Worm (Caenorhabditis elegans): Measurements from ENCODE around the gene C34F11.8.

Gene C34F11.8

ce11 chrII:5246791-5247361 is 36.1 kb upstream of the C34F11.8 start, which contains the start of gene ptr-6:
Gene ptr-6, minus strand, starts transcription at chrII:5246837.
- TF ChIP-seq nhr-20 (tag; optimal IDR thresholded peaks at IDR 0.05) (peak; percentile 61), nhr-19 (GFP tag; conservative IDR thresholded peaks at IDR 0.05) (peak; percentile 19; the same call in 1 of the 2 replicates), elt-3 (tag; optimal IDR thresholded peaks at IDR 0.05) (peak in 1 of 6 experiments; percentile 60), nhr-71 (tag; optimal IDR thresholded peaks at IDR 0.05) (peak; percentile 46), nhr-11 (tag; optimal IDR thresholded peaks at IDR 0.05) (no peak), hpl-2 (GFP tag; optimal IDR thresholded peaks at IDR 0.05) (no peak), lin-14 (GFP tag; optimal IDR thresholded peaks at IDR 0.05) (peak; percentile 63), efl-1 (optimal IDR thresholded peaks at IDR 0.05) (no peak), efl-1 (GFP tag; optimal IDR thresholded peaks at IDR 0.05 in 1 of 2) (no peak), Y116A8C.19 (tag; optimal IDR thresholded peaks at IDR 0.05; ENCODE audit: borderline replicate concordance) (no peak), aha-1 (tag; optimal IDR thresholded peaks at IDR 0.05) (no peak), lin-35 (GFP tag; optimal IDR thresholded peaks at IDR 0.05) (peak in 1 of 2 experiments; percentile 43), nhr-85 (tag) (peak; percentile 96), grh-1 (GFP tag; IDR thresholded peaks at IDR 0.05) (peak; percentile 84), blmp-1 (tag; optimal IDR thresholded peaks at IDR 0.05) (peak; percentile 69), nhr-90 (tag; optimal IDR thresholded peaks at IDR 0.05; ENCODE audit: poor library complexity) (peak; percentile 36), C16A3.4 (tag; optimal IDR thresholded peaks at IDR 0.05) (no peak), tbx-2 (tag; optimal IDR thresholded peaks at IDR 0.05) (peak; percentile 1), snu-23 (GFP tag; optimal IDR thresholded peaks at IDR 0.05) (peak; percentile 31), lsy-2 (tag; optimal IDR thresholded peaks at IDR 0.05) (peak in 1 of 2 experiments; percentile 42), mab-9 (GFP tag; IDR thresholded peaks at IDR 0.05) (no peak), mdl-1 (tag; optimal IDR thresholded peaks at IDR 0.05) (peak in 1 of 2 experiments; percentile 24)

- TF ChIP-seq nhr-11 (tag; optimal IDR thresholded peaks at IDR 0.05): no peak
- TF ChIP-seq hlh-17 (GFP tag; optimal IDR thresholded peaks at IDR 0.05; ENCODE audit: borderline replicate concordance): no peak
- no peak for TF ChIP-seq nhr-20 (tag; optimal IDR thresholded peaks at IDR 0.05)
- TF ChIP-seq aly-2 (tag; optimal IDR thresholded peaks at IDR 0.05): no peak
- no peak for TF ChIP-seq pqm-1 (tag; optimal IDR thresholded peaks at IDR 0.05)
- no peak for TF ChIP-seq lin-39 (tag; optimal IDR thresholded peaks at IDR 0.05)
- TF ChIP-seq ceh-82 (tag; optimal IDR thresholded peaks at IDR 0.05): no peak
- TF ChIP-seq vab-15 (tag; optimal IDR thresholded peaks at IDR 0.05): no peak
- no peak for TF ChIP-seq F16B12.6 (tag; optimal IDR thresholded peaks at IDR 0.05)
- TF ChIP-seq pag-3 (tag; optimal IDR thresholded peaks at IDR 0.05; ENCODE audit: borderline replicate concordance, insufficient read depth): no peak
- TF ChIP-seq egl-13 (tag; optimal IDR thresholded peaks at IDR 0.05): no peak
Observed at ce11 chrII:5241560-5241959, 30.8 kb upstream of the C34F11.8 start, which contains the start of gene T16D1.1. Gene T16D1.1, minus strand, starts transcription at chrII:5241660.

DNA sequence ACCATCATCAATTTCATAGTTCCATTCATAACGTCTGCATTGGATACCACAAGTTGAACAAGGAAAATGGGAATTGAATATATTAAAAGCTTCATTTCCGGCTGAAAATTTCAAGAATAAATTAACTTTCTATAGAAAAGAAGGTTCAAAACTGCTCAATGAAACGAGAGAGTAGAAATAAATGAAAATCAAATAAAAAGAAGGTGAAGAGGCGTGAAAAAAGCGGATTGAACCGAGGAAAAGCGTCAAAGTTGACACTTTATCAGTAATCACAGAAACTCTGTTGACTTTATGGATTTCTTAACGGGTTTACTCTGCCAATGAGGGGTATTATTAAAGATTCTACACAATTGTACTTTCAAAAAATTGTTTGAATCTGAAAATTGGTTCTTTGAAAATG is 27.6 kb upstream of the C34F11.8 start, which contains the start of gene pho-4:
Gene pho-4 (minus strand): TSS at position 101 of the 400 bp plus-strand sequence.
- TF ChIP-seq dsc-1 (tag; optimal IDR thresholded peaks at IDR 0.05): no peak
- peak; percentile 9 for TF ChIP-seq elt-2 (tag; optimal IDR thresholded peaks at IDR 0.05)
- TF ChIP-seq elt-3 (tag; optimal IDR thresholded peaks at IDR 0.05): no peak
- no peak for TF ChIP-seq efl-1 (optimal IDR thresholded peaks at IDR 0.05)
- TF ChIP-seq efl-1 (GFP tag; optimal IDR thresholded peaks at IDR 0.05 in 1 of 2): peak in 1 of 2 experiments; percentile 81
- TF ChIP-seq tbx-2 (tag; optimal IDR thresholded peaks at IDR 0.05): no peak
- no peak for TF ChIP-seq nhr-11 (tag; optimal IDR thresholded peaks at IDR 0.05)

ce11 chrII:5237699-5238098 is 26.9 kb upstream of the C34F11.8 start:
- TF ChIP-seq nhr-47 (tag; optimal IDR thresholded peaks at IDR 0.05): peak; percentile 35
- peak; percentile 45 for TF ChIP-seq snu-23 (GFP tag; optimal IDR thresholded peaks at IDR 0.05)
- no peak for TF ChIP-seq blmp-1 (tag; optimal IDR thresholded peaks at IDR 0.05)
- TF ChIP-seq nhr-19 (GFP tag; conservative IDR thresholded peaks at IDR 0.05): peak; percentile 44
- TF ChIP-seq fkh-8 (tag; optimal IDR thresholded peaks at IDR 0.05): no peak
- no peak for TF ChIP-seq irx-1 (tag; optimal IDR thresholded peaks at IDR 0.05)
- peak in 1 of 2 experiments; percentile 24 for TF ChIP-seq efl-1 (optimal IDR thresholded peaks at IDR 0.05)
- peak; percentile 6 to 92 for TF ChIP-seq efl-1 (GFP tag; optimal IDR thresholded peaks at IDR 0.05 in 1 of 2)
- peak; percentile 33 for TF ChIP-seq nhr-71 (tag; optimal IDR thresholded peaks at IDR 0.05)
- peak; percentile 20 for TF ChIP-seq swsn-7 (tag; optimal IDR thresholded peaks at IDR 0.05)
- TF ChIP-seq rnt-1 (tag; optimal IDR thresholded peaks at IDR 0.05): peak; percentile 43
- TF ChIP-seq mdl-1 (tag; optimal IDR thresholded peaks at IDR 0.05): peak in 1 of 2 experiments; percentile 27
- TF ChIP-seq dpl-1 (GFP tag; optimal IDR thresholded peaks at IDR 0.05): peak in 1 of 3 experiments; percentile 18
- no peak for TF ChIP-seq ama-1 (optimal IDR thresholded peaks at IDR 0.05)
- TF ChIP-seq lin-35 (GFP tag; optimal IDR thresholded peaks at IDR 0.05): peak in 1 of 2 experiments; percentile 61
- TF ChIP-seq lsy-2 (tag; optimal IDR thresholded peaks at IDR 0.05): peak in 1 of 2 experiments; percentile 21
- no peak for TF ChIP-seq mef-2 (tag; optimal IDR thresholded peaks at IDR 0.05)
- TF ChIP-seq skn-1 (tag; optimal IDR thresholded peaks at IDR 0.05): peak; percentile 13
- TF ChIP-seq nhr-90 (tag; optimal IDR thresholded peaks at IDR 0.05; ENCODE audit: poor library complexity): peak; percentile 21
- TF ChIP-seq mab-9 (GFP tag; IDR thresholded peaks at IDR 0.05): no peak
- TF ChIP-seq mep-1 (tag; optimal IDR thresholded peaks at IDR 0.05): no peak
- TF ChIP-seq unc-62 (GFP tag; optimal IDR thresholded peaks at IDR 0.05): no peak
- peak; percentile 24 for TF ChIP-seq elt-2 (tag; optimal IDR thresholded peaks at IDR 0.05)

Measured in whole organism, L1 larva.